Worm (Caenorhabditis elegans) whole organism, young adult: ENCODE data around the gene cah-3.

ENCODE experiments used
- B0336.3 ChIP-seq: fragments of 200-800 bp; sonication (Bioruptor generic); IDR thresholded peaks from 2 replicates; pipeline ENCODE4 v1.3.6; 2022; ENCODE audit warnings: missing genetic modification characterization, missing compliant biosample characterization
- F10E7.11 ChIP-seq: sonication (generic microtip); optimal IDR thresholded peaks from 2 replicates; lab custom pipeline; 2017; ENCODE audit warnings: mild to moderate bottlenecking, missing genetic modification characterization, moderate library complexity, missing compliant biosample characterization
- F23B12.7 ChIP-seq: sonication (generic microtip); optimal IDR thresholded peaks from 2 replicates; lab custom pipeline; 2017; ENCODE audit warnings: missing genetic modification characterization, mild to moderate bottlenecking, missing compliant biosample characterization, antibody characterized with exemption, moderate library complexity; ENCODE audit not compliant: insufficient read depth
- F33H1.4 ChIP-seq: fragments of 200-800 bp; sonication (Bioruptor generic); IDR thresholded peaks from 2 replicates; pipeline ENCODE4 v1.3.6; 2022; ENCODE audit warnings: missing genetic modification reagents, missing genetic modification characterization, missing compliant biosample characterization
- T26A5.8 ChIP-seq: sonication (generic microtip); optimal IDR thresholded peaks from 2 replicates; lab custom pipeline; 2016; ENCODE audit warnings: missing genetic modification characterization, missing compliant biosample characterization
- ama-1 ChIP-seq, 3 experiments: fragments of 150-350 bp in 1 of 3; sonication (generic microtip) in 2 of 3; optimal IDR thresholded peaks; 2 replicates each; lab custom pipeline; 2014 to 2018; ENCODE audit warnings: missing biosample characterization in 2 of 3, missing genetic modification characterization in 2 of 3, missing genetic modification reagents in 2 of 3
- cebp-1 ChIP-seq, 2 experiments: fragments of 200-800 bp in 1 of 2; sonication (Bioruptor generic) in 1 of 2; sonication (generic microtip) in 1 of 2; IDR thresholded peaks in 1 of 2; optimal IDR thresholded peaks in 1 of 2; 2 replicates each; pipeline versions ENCODE4 v1.3.6 to Lab custom; 2017 to 2022; ENCODE audit warnings: missing compliant biosample characterization in 2 of 2, missing genetic modification characterization in 2 of 2, mild to moderate bottlenecking in 1 of 2, missing genetic modification reagents in 1 of 2, moderate library complexity in 1 of 2
- efl-1 ChIP-seq: fragments of 150-350 bp; optimal IDR thresholded peaks from 2 replicates; lab custom pipeline; 2014; ENCODE audit warnings: missing biosample characterization, missing genetic modification reagents, missing genetic modification characterization
- pha-4 ChIP-seq: fragments of 150-350 bp; sonication (generic microtip); optimal IDR thresholded peaks from 2 replicates; lab custom pipeline; 2014; ENCODE audit warnings: missing biosample characterization, missing genetic modification reagents, missing genetic modification characterization
- repo-1 ChIP-seq: sonication (generic microtip); optimal IDR thresholded peaks from 2 replicates; lab custom pipeline; 2017; ENCODE audit warnings: mild to moderate bottlenecking, missing genetic modification characterization, missing compliant biosample characterization
- snpc-4 ChIP-seq, 5 experiments: fragments of 150-350 bp in 1 of 5; sonication (generic microtip) in 4 of 5; optimal IDR thresholded peaks; 2 replicates each; lab custom pipeline; 2014 to 2018; ENCODE audit warnings: missing genetic modification characterization in 5 of 5, missing biosample characterization in 3 of 5, antibody characterized with exemption in 2 of 5, mild to moderate bottlenecking in 2 of 5, missing compliant biosample characterization in 2 of 5, missing genotype in 2 of 5, moderate library complexity in 2 of 5, missing genetic modification reagents in 1 of 5
- unc-130 ChIP-seq: sonication (generic microtip); optimal IDR thresholded peaks from 2 replicates; lab custom pipeline; 2016; ENCODE audit warnings: missing genetic modification reagents, missing genetic modification characterization, missing compliant biosample characterization
- zim-3 ChIP-seq: sonication (generic microtip); optimal IDR thresholded peaks from 2 replicates; lab custom pipeline; 2017; ENCODE audit warnings: mild to moderate bottlenecking, missing genetic modification characterization, moderate library complexity, missing compliant biosample characterization

ce11 chrX:16451124-16451523 is 36.2 kb upstream of the cah-3 start:
- TF ChIP-seq ama-1 (optimal IDR thresholded peaks at IDR 0.05; lab: Kevin White, UChicago) (no peak), ama-1 (GFP tag; optimal IDR thresholded peaks at IDR 0.05; lab: Kevin White, UChicago) (no peak), efl-1 (GFP tag; lab: Kevin White, UChicago) (no peak), unc-130 (GFP tag; lab: Kevin White, UChicago) (no peak), T26A5.8 (tag; lab: Kevin White, UChicago) (no peak), zim-3 (tag; lab: Kevin White, UChicago) (no peak), B0336.3 (GFP tag; lab: Robert Waterston, UW) (no peak), F10E7.11 (tag; lab: Kevin White, UChicago) (no peak), pha-4 (no peak), cebp-1 (GFP tag; IDR thresholded peaks at IDR 0.05; lab: Robert Waterston, UW) (no peak), cebp-1 (tag; optimal IDR thresholded peaks at IDR 0.05; lab: Kevin White, UChicago) (no peak), snpc-4 (GFP tag; optimal IDR thresholded peaks at IDR 0.05; lab: Kevin White, UChicago) (no peak), snpc-4 (tag; optimal IDR thresholded peaks at IDR 0.05; lab: Kevin White, UChicago) (no peak), F23B12.7 (no peak), F33H1.4 (GFP tag; lab: Robert Waterston, UW) (no peak), repo-1 (no peak)
